Fruit fly (Drosophila melanogaster): ENCODE data around the gene bin.

DNA sequence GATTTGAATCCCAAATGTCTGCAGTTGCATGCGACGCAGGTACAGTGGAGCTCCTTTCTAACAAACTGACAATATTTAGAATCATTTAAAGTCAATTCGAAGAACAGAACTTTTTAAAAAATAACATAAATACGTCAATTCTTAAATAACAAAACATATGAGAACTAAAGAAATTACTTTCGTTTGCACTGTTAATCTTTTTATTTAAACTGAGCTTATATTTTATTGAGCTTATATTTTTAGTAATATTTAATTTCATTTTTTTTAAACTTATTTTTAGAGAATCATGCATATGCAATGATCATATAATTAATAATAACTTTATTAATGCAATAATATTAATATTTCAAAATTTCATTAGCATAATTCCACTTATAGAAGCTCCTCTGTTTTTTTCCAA is 9.9 kb upstream of the bin start:
- TF ChIP-seq CG8478 (optimal IDR thresholded peaks at IDR 0.05) = no peak
- TF ChIP-seq CTCF (optimal IDR thresholded peaks at IDR 0.05) = no peak

Measured in S2 (cell line).